Worm (Caenorhabditis elegans) whole organism, midembryonic: ENCODE results near the gene F21D12.3.

Experiments used
- T22C8.4 ChIP-seq: fragments of 200-800 bp; sonication (Bioruptor generic); IDR thresholded peaks from 2 replicates; pipeline ENCODE4 v1.3.6; 2022; ENCODE audit warnings: missing genetic modification characterization, missing compliant biosample characterization
- flt-1 ChIP-seq: fragments of 200-800 bp; sonication (Bioruptor generic); IDR thresholded peaks from 2 replicates; pipeline ENCODE4 v1.3.6; 2022; ENCODE audit warnings: missing genetic modification characterization, missing compliant biosample characterization
- klf-2 ChIP-seq: fragments of 200-800 bp; sonication (Bioruptor generic); conservative IDR thresholded peaks from 2 replicates; pipeline ENCODE4 v1.3.6; 2022; ENCODE audit warnings: missing genetic modification reagents, missing genetic modification characterization, missing compliant biosample characterization
- med-1 ChIP-seq: sonication (generic microtip); optimal IDR thresholded peaks from 2 replicates; lab custom pipeline; 2017; ENCODE audit warnings: missing genetic modification characterization, mild to moderate bottlenecking, missing compliant biosample characterization, antibody characterized with exemption, missing genetic modification reagents; ENCODE audit not compliant: insufficient read depth
- tab-1 ChIP-seq: fragments of 200-800 bp; sonication (Bioruptor generic); IDR thresholded peaks from 2 replicates; pipeline ENCODE4 v1.3.6; 2022; ENCODE audit warnings: missing genetic modification characterization, missing compliant biosample characterization

ce11 chrII:7363990-7364455 is 40.2 kb upstream of the F21D12.3 start, which contains the start of gene msra-1:
- TF ChIP-seq tab-1 (GFP tag; lab: Robert Waterston, UW) (no peak), med-1 (GFP tag; lab: Kevin White, UChicago) (no peak), klf-2 (no peak), flt-1 (GFP tag; lab: Robert Waterston, UW) (no peak), T22C8.4 (GFP tag; lab: Robert Waterston, UW) (no peak)
